Fruit fly (Drosophila melanogaster) whole organism, wandering third instar larva: Measurements from ENCODE around the gene colt.

ENCODE experiments used
- Abd-B ChIP-seq: fragments of >200 bp; optimal IDR thresholded peaks from 2 replicates; lab custom pipeline; 2017; ENCODE audit warnings: missing biosample characterization, missing genetic modification characterization
- CG32264 ChIP-seq: fragments of 200-800 bp; sonication (Bioruptor generic); optimal IDR thresholded peaks from 2 replicates; lab custom pipeline; 2016; ENCODE audit warnings: missing biosample characterization, missing genetic modification characterization
- CG9705 ChIP-seq: fragments of 200-800 bp; sonication (Bioruptor generic); optimal IDR thresholded peaks from 2 replicates; lab custom pipeline; 2018; ENCODE audit warnings: missing biosample characterization, mild to moderate bottlenecking, missing genetic modification characterization
- CrebA ChIP-seq: fragments of 200-800 bp; sonication (Bioruptor generic); optimal IDR thresholded peaks from 2 replicates; lab custom pipeline; 2016; ENCODE audit warnings: missing biosample characterization, mild to moderate bottlenecking, missing genetic modification characterization, borderline replicate concordance
- Dfd ChIP-seq: fragments of >200 bp; optimal IDR thresholded peaks from 2 replicates; lab custom pipeline; 2017; ENCODE audit warnings: missing biosample characterization, missing genetic modification characterization
- Dif ChIP-seq: fragments of 200-275, 200-300 bp; sonication (Bioruptor generic); optimal IDR thresholded peaks from 2 replicates; lab custom pipeline; 2018; ENCODE audit warnings: missing biosample characterization, missing genetic modification characterization; ENCODE audit not compliant: partially characterized antibody
- GATAd ChIP-seq: sonication (Bioruptor generic); optimal IDR thresholded peaks from 2 replicates; lab custom pipeline; 2016; ENCODE audit warnings: missing biosample characterization, missing genetic modification characterization
- HLH106 ChIP-seq: fragments of 200-800 bp; optimal IDR thresholded peaks from 3 replicates; lab custom pipeline; 2019; ENCODE audit warnings: missing biosample characterization, mild to moderate bottlenecking, missing genetic modification characterization, moderate library complexity
- Hnf4 ChIP-seq: fragments of 200-800 bp; sonication (Bioruptor generic); optimal IDR thresholded peaks from 2 replicates; lab custom pipeline; 2016; ENCODE audit warnings: missing biosample characterization, mild to moderate bottlenecking, missing genetic modification characterization
- Hr78 ChIP-seq: fragments of >200 bp; optimal IDR thresholded peaks from 2 replicates; lab custom pipeline; 2017; ENCODE audit warnings: missing biosample characterization, missing genetic modification characterization
- Jra ChIP-seq: sonication (Bioruptor generic); optimal IDR thresholded peaks from 2 replicates; lab custom pipeline; 2016; ENCODE audit warnings: missing biosample characterization, missing genetic modification characterization
- Mio ChIP-seq: sonication (Bioruptor generic); optimal IDR thresholded peaks from 2 replicates; lab custom pipeline; 2016; ENCODE audit warnings: missing biosample characterization, missing genetic modification characterization
- N ChIP-seq: fragments of >200 bp; optimal IDR thresholded peaks from 2 replicates; lab custom pipeline; 2018; ENCODE audit warnings: missing biosample characterization, missing external identifiers, missing genetic modification characterization
- OdsH ChIP-seq: fragments of 200-800 bp; sonication (Bioruptor generic); optimal IDR thresholded peaks from 2 replicates; lab custom pipeline; 2016; ENCODE audit warnings: missing biosample characterization, mild to moderate bottlenecking, missing genetic modification characterization
- Rel ChIP-seq, 2 experiments: fragments of 200-800 bp; sonication (Bioruptor generic) in 1 of 2; optimal IDR thresholded peaks; 2 replicates in 1 of 2; 3 replicates in 1 of 2; lab custom pipeline; 2016 to 2019; ENCODE audit warnings: mild to moderate bottlenecking in 2 of 2, missing biosample characterization in 2 of 2, missing genetic modification characterization in 2 of 2, moderate library complexity in 1 of 2
- Sp1 ChIP-seq: fragments of 200-800 bp; sonication (Bioruptor generic); optimal IDR thresholded peaks from 3 replicates; lab custom pipeline; 2019; ENCODE audit warnings: missing biosample characterization, mild to moderate bottlenecking, missing genetic modification characterization, moderate library complexity
- Vsx2 ChIP-seq: fragments of 200-300, 225-300 bp; sonication (Bioruptor generic); optimal IDR thresholded peaks from 2 replicates; lab custom pipeline; 2018; ENCODE audit warnings: missing biosample characterization, missing genetic modification characterization; ENCODE audit not compliant: partially characterized antibody
- br ChIP-seq: fragments of 200-800 bp; sonication (Bioruptor generic); optimal IDR thresholded peaks from 2 replicates; lab custom pipeline; 2016; ENCODE audit warnings: missing biosample characterization, missing genetic modification characterization
- brk ChIP-seq: fragments of 200-800 bp; sonication (Bioruptor generic); optimal IDR thresholded peaks from 2 replicates; lab custom pipeline; 2016; ENCODE audit warnings: missing biosample characterization, mild to moderate bottlenecking, missing genetic modification characterization
- dl ChIP-seq, 2 experiments: fragments of 175-275, 200-275 bp in 1 of 2; fragments of 200-275 bp in 1 of 2; sonication (Bioruptor generic); optimal IDR thresholded peaks; lab custom pipeline; 2018; ENCODE audit warnings: mild to moderate bottlenecking in 2 of 2, missing biosample characterization in 2 of 2, missing genetic modification characterization in 2 of 2, moderate library complexity in 2 of 2; ENCODE audit not compliant: partially characterized antibody in 2 of 2, insufficient read depth in 1 of 2
- dmrt93B ChIP-seq: fragments of 200-800 bp; sonication (Bioruptor generic); optimal IDR thresholded peaks from 2 replicates; lab custom pipeline; 2018; ENCODE audit warnings: missing biosample characterization, mild to moderate bottlenecking, missing genetic modification characterization
- dsf ChIP-seq: sonication (Bioruptor generic); optimal IDR thresholded peaks from 2 replicates; lab custom pipeline; 2016; ENCODE audit warnings: missing biosample characterization, missing genetic modification characterization, borderline replicate concordance
- ey ChIP-seq: fragments of 200-800 bp; sonication (Bioruptor generic); optimal IDR thresholded peaks from 2 replicates; lab custom pipeline; 2016; ENCODE audit warnings: missing biosample characterization, missing genetic modification characterization
- foxo ChIP-seq, 2 experiments: fragments of 200-800 bp; sonication (Bioruptor generic); optimal IDR thresholded peaks; 2 replicates in 1 of 2; 3 replicates in 1 of 2; lab custom pipeline; 2016 to 2017; ENCODE audit warnings: missing biosample characterization in 2 of 2, missing genetic modification characterization in 2 of 2
- fru ChIP-seq: fragments of 200-800 bp; sonication (Bioruptor generic); optimal IDR thresholded peaks from 3 replicates; lab custom pipeline; 2016; ENCODE audit warnings: missing biosample characterization, mild to moderate bottlenecking, missing genetic modification characterization
- h ChIP-seq: fragments of 200-800 bp; sonication (Bioruptor generic); optimal IDR thresholded peaks from 3 replicates; lab custom pipeline; 2016; ENCODE audit warnings: missing biosample characterization, mild to moderate bottlenecking, missing genetic modification characterization
- jim ChIP-seq: fragments of 175-275, 200-325 bp; sonication (Bioruptor generic); optimal IDR thresholded peaks from 2 replicates; lab custom pipeline; 2016; ENCODE audit warnings: missing biosample characterization, mild to moderate bottlenecking, missing genetic modification characterization
- lola ChIP-seq: fragments of >200 bp; optimal IDR thresholded peaks from 2 replicates; lab custom pipeline; 2017; ENCODE audit warnings: missing biosample characterization, missing genetic modification characterization
- pan ChIP-seq: fragments of >200 bp; optimal IDR thresholded peaks from 2 replicates; lab custom pipeline; 2017
- psq ChIP-seq: fragments of 200-800 bp; sonication (Bioruptor generic); optimal IDR thresholded peaks from 3 replicates; lab custom pipeline; 2017; ENCODE audit warnings: missing biosample characterization, mild to moderate bottlenecking, missing genetic modification characterization, moderate library complexity
- rgr ChIP-seq: fragments of 200-800 bp; sonication (Bioruptor generic); optimal IDR thresholded peaks from 3 replicates; lab custom pipeline; 2016; ENCODE audit warnings: missing biosample characterization, mild to moderate bottlenecking, missing genetic modification characterization
- sage ChIP-seq: fragments of 200-800 bp; sonication (Bioruptor generic); optimal IDR thresholded peaks from 2 replicates; lab custom pipeline; 2016; ENCODE audit warnings: missing biosample characterization, mild to moderate bottlenecking, missing genetic modification characterization
- sv ChIP-seq: fragments of 200-800 bp; sonication (Bioruptor generic); optimal IDR thresholded peaks from 3 replicates; lab custom pipeline; 2016; ENCODE audit warnings: missing biosample characterization, missing genetic modification characterization
- tai ChIP-seq: sonication (Bioruptor generic); optimal IDR thresholded peaks from 2 replicates; lab custom pipeline; 2016; ENCODE audit warnings: missing biosample characterization, missing genetic modification characterization
- usp ChIP-seq: fragments of >200 bp; optimal IDR thresholded peaks from 2 replicates; lab custom pipeline; 2017; ENCODE audit warnings: missing biosample characterization, missing genetic modification characterization
- woc ChIP-seq: sonication (Bioruptor generic); optimal IDR thresholded peaks from 2 replicates; lab custom pipeline; 2016; ENCODE audit warnings: missing biosample characterization, mild to moderate bottlenecking, missing genetic modification characterization

The colt gene

dm6 chr2L:2739820-2740230 lies 30.0 kb downstream of the colt start, which contains the start of gene Hrs:
Gene Hrs (plus strand): TSS chr2L:2739986.
- TF ChIP-seq dsf (GFP tag; lab: Kevin White, UChicago) (no peak), jim (no peak), psq (GFP tag; lab: Kevin White, UChicago) (peak; percentile 23), Rel (GFP tag; optimal IDR thresholded peaks at IDR 0.05; lab: Kevin White, UChicago) (no peak), Rel (tag; optimal IDR thresholded peaks at IDR 0.05; lab: Kevin White, UChicago) (peak; percentile 10)

DNA sequence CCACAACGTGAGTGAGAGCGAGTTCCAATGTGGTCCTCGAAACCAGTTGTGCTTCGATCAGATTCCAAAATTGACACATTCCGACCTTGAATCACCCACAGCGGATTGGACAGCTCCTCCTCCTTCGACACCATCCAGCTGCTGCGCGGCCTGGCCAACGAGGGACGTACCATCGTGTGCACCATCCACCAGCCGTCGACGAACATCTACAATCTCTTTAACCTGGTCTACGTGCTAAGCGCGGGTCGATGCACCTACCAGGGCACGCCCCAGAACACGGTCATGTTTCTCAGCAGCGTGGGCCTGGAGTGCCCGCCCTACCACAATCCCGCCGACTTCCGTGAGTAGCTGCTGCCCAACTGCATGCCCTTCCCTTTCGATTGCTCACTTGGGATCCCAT lies 32.3 kb downstream of the colt start:
- TF ChIP-seq h (GFP tag; lab: Kevin White, UChicago) (no peak), lola (GFP tag; lab: Kevin White, UChicago) (no peak), rgr (GFP tag; lab: Kevin White, UChicago) (no peak), GATAd (GFP tag; lab: Kevin White, UChicago) (no peak), psq (GFP tag; lab: Kevin White, UChicago) (no peak), HLH106 (tag; lab: Kevin White, UChicago) (no peak), dsf (GFP tag; lab: Kevin White, UChicago) (no peak), Sp1 (GFP tag; lab: Kevin White, UChicago) (no peak), Hnf4 (no peak), dl (GFP tag; optimal IDR thresholded peaks at IDR 0.05; lab: Kevin White, UChicago; ENCODE audit: insufficient read depth in 1 of 2, partially characterized antibody in 2 of 2) (no peak), Rel (GFP tag; optimal IDR thresholded peaks at IDR 0.05; lab: Kevin White, UChicago) (no peak), Rel (tag; optimal IDR thresholded peaks at IDR 0.05; lab: Kevin White, UChicago) (no peak), OdsH (GFP tag; lab: Kevin White, UChicago) (no peak), CrebA (GFP tag; lab: Kevin White, UChicago) (no peak), Abd-B (GFP tag; lab: Kevin White, UChicago) (no peak), Mio (no peak), Jra (no peak), br (GFP tag; lab: Kevin White, UChicago) (no peak)

- TF ChIP-seq rgr (GFP tag; lab: Kevin White, UChicago) (no peak), brk (GFP tag; lab: Kevin White, UChicago) (no peak), foxo (GFP tag; optimal IDR thresholded peaks at IDR 0.05; lab: Kevin White, UChicago) (no peak), CG9705 (GFP tag; lab: Kevin White, UChicago) (no peak), sv (GFP tag; lab: Kevin White, UChicago) (no peak), woc (GFP tag; lab: Kevin White, UChicago) (no peak), GATAd (GFP tag; lab: Kevin White, UChicago) (no peak), tai (GFP tag; lab: Kevin White, UChicago) (no peak), dsf (GFP tag; lab: Kevin White, UChicago) (no peak), usp (GFP tag; lab: Kevin White, UChicago) (no peak), Dif (GFP tag; lab: Kevin White, UChicago) (no peak)
Observed at dm6 chr2L:2735539-2735938, 34.3 kb downstream of the colt start.

- no peak for TF ChIP-seq lola (GFP tag; lab: Kevin White, UChicago)
- TF ChIP-seq Dfd (GFP tag; lab: Kevin White, UChicago) = no peak
- TF ChIP-seq rgr (GFP tag; lab: Kevin White, UChicago) = no peak
- no peak for TF ChIP-seq Hr78 (GFP tag; lab: Kevin White, UChicago)
- TF ChIP-seq HLH106 (tag; lab: Kevin White, UChicago) = no peak
- TF ChIP-seq OdsH (GFP tag; lab: Kevin White, UChicago) = no peak
- no peak for TF ChIP-seq Abd-B (GFP tag; lab: Kevin White, UChicago)
- TF ChIP-seq, all 38 proteins: peak for 0
Observed at dm6 chr2L:2734946-2735345, 34.9 kb downstream of the colt start.

- TF ChIP-seq h (GFP tag; lab: Kevin White, UChicago) = peak; percentile 77
- TF ChIP-seq HLH106 (tag; lab: Kevin White, UChicago) = peak; percentile 63
- no peak for TF ChIP-seq N (GFP tag; lab: Kevin White, UChicago)
- peak; percentile 47 for TF ChIP-seq psq (GFP tag; lab: Kevin White, UChicago)
- TF ChIP-seq sv (GFP tag; lab: Kevin White, UChicago) = peak; percentile 1
- peak; percentile 57 for TF ChIP-seq fru (GFP tag; lab: Kevin White, UChicago)
- TF ChIP-seq ey (GFP tag; lab: Kevin White, UChicago) = peak; percentile 69
- no peak for TF ChIP-seq jim
- no peak for TF ChIP-seq sage (GFP tag; lab: Kevin White, UChicago)
- peak; percentile 23 for TF ChIP-seq Sp1 (GFP tag; lab: Kevin White, UChicago)
- no peak for TF ChIP-seq GATAd (GFP tag; lab: Kevin White, UChicago)
- no peak for TF ChIP-seq Vsx2 (GFP tag; lab: Kevin White, UChicago)
- TF ChIP-seq Hnf4 = peak; percentile 9
- no peak for TF ChIP-seq Mio
- TF ChIP-seq lola (GFP tag; lab: Kevin White, UChicago) = no peak
- TF ChIP-seq CrebA (GFP tag; lab: Kevin White, UChicago) = no peak
- TF ChIP-seq usp (GFP tag; lab: Kevin White, UChicago) = no peak
- peak; percentile 45 for TF ChIP-seq br (GFP tag; lab: Kevin White, UChicago)
- peak; percentile 66 for TF ChIP-seq OdsH (GFP tag; lab: Kevin White, UChicago)
- no peak for TF ChIP-seq CG32264 (GFP tag; lab: Kevin White, UChicago)
- TF ChIP-seq dmrt93B (GFP tag; lab: Kevin White, UChicago) = peak; percentile 49
- TF ChIP-seq Dif (GFP tag; lab: Kevin White, UChicago) = no peak
- TF ChIP-seq foxo (GFP tag; optimal IDR thresholded peaks at IDR 0.05; lab: Kevin White, UChicago) = peak in 1 of 2 experiments; percentile 59
- TF ChIP-seq Rel (GFP tag; optimal IDR thresholded peaks at IDR 0.05; lab: Kevin White, UChicago) = no peak
- no peak for TF ChIP-seq Rel (tag; optimal IDR thresholded peaks at IDR 0.05; lab: Kevin White, UChicago)
- no peak for TF ChIP-seq brk (GFP tag; lab: Kevin White, UChicago)
- TF ChIP-seq pan = no peak
- TF ChIP-seq woc (GFP tag; lab: Kevin White, UChicago) = peak; percentile 53
- no peak for TF ChIP-seq dl (GFP tag; optimal IDR thresholded peaks at IDR 0.05; lab: Kevin White, UChicago; ENCODE audit: insufficient read depth in 1 of 2, partially characterized antibody in 2 of 2)
Observed at dm6 chr2L:2734215-2734614, 35.7 kb downstream of the colt start.
